Worm (Caenorhabditis elegans) whole organism, young adult: ENCODE data around the gene gmn-1.
A peak's percentile ranks its signal among the peaks of the same experiment; 100 is the strongest.

Experiments used
- B0035.1 ChIP-seq: sonication (generic microtip); optimal IDR thresholded peaks from 2 replicates; lab custom pipeline; 2016; ENCODE audit warnings: missing genetic modification characterization, mild to moderate bottlenecking, missing compliant biosample characterization, missing genotype, missing genetic modification reagents
- B0261.1 ChIP-seq: sonication (generic microtip); optimal IDR thresholded peaks from 2 replicates; lab custom pipeline; 2016; ENCODE audit warnings: mild to moderate bottlenecking, missing genetic modification characterization, moderate library complexity, missing compliant biosample characterization
- C17E4.6 ChIP-seq: fragments of 200-800 bp; sonication (Bioruptor generic); IDR thresholded peaks from 2 replicates; pipeline ENCODE4 v1.3.6; 2022; ENCODE audit warnings: missing genetic modification reagents, missing genetic modification characterization, missing compliant biosample characterization
- F22D6.2 ChIP-seq: sonication (generic microtip); optimal IDR thresholded peaks from 2 replicates; lab custom pipeline; 2016; ENCODE audit warnings: mild to moderate bottlenecking, missing genetic modification characterization, missing compliant biosample characterization
- F23B12.7 ChIP-seq: sonication (generic microtip); optimal IDR thresholded peaks from 2 replicates; lab custom pipeline; 2017; ENCODE audit warnings: missing genetic modification characterization, mild to moderate bottlenecking, missing compliant biosample characterization, antibody characterized with exemption, moderate library complexity; ENCODE audit not compliant: insufficient read depth
- F37B4.10 ChIP-seq: fragments of 200-800 bp; sonication (Bioruptor generic); IDR thresholded peaks from 2 replicates; pipeline ENCODE4 v1.3.6; 2022; ENCODE audit warnings: missing genetic modification characterization, missing compliant biosample characterization
- K11D2.4 ChIP-seq: fragments of 200-800 bp; sonication (Bioruptor generic); IDR thresholded peaks from 2 replicates; pipeline ENCODE4 v1.3.6; 2022; ENCODE audit warnings: missing genetic modification reagents, missing genetic modification characterization, missing compliant biosample characterization
- K12H6.12 ChIP-seq: fragments of 200-800 bp; sonication (Bioruptor generic); optimal IDR thresholded peaks from 2 replicates; lab custom pipeline; 2018; ENCODE audit warnings: mild to moderate bottlenecking, missing genetic modification characterization, missing compliant biosample characterization
- T07F8.4 ChIP-seq: sonication (generic microtip); optimal IDR thresholded peaks from 2 replicates; lab custom pipeline; 2016; ENCODE audit warnings: mild to moderate bottlenecking, missing genetic modification characterization, moderate library complexity, missing compliant biosample characterization
- T26A5.8 ChIP-seq: sonication (generic microtip); optimal IDR thresholded peaks from 2 replicates; lab custom pipeline; 2016; ENCODE audit warnings: missing genetic modification characterization, missing compliant biosample characterization
- Y95B8A.8 ChIP-seq: fragments of 200-800 bp; sonication (Bioruptor generic); IDR thresholded peaks from 2 replicates; pipeline ENCODE4 v1.3.6; 2022; ENCODE audit warnings: missing genetic modification reagents, missing genetic modification characterization, missing compliant biosample characterization
- ZK185.1 ChIP-seq: sonication (generic microtip); optimal IDR thresholded peaks from 2 replicates; lab custom pipeline; 2016; ENCODE audit warnings: mild to moderate bottlenecking, missing genetic modification characterization, missing compliant biosample characterization; ENCODE audit not compliant: poor library complexity, severe bottlenecking
- ama-1 ChIP-seq, 3 experiments: fragments of 150-350 bp in 1 of 3; sonication (generic microtip) in 2 of 3; optimal IDR thresholded peaks; 2 replicates each; lab custom pipeline; 2014 to 2018; ENCODE audit warnings: missing biosample characterization in 2 of 3, missing genetic modification characterization in 2 of 3, missing genetic modification reagents in 2 of 3
- aptf-2 ChIP-seq: fragments of 200-800 bp; sonication (Bioruptor generic); conservative IDR thresholded peaks from 2 replicates; pipeline ENCODE4 v1.3.6; 2022; ENCODE audit warnings: missing genetic modification reagents, missing genetic modification characterization, missing compliant biosample characterization
- athp-1 ChIP-seq: sonication (generic microtip); optimal IDR thresholded peaks from 2 replicates; lab custom pipeline; 2017; ENCODE audit warnings: mild to moderate bottlenecking, missing genetic modification characterization, missing compliant biosample characterization
- attf-3 ChIP-seq: fragments of 200-800 bp; sonication (Bioruptor generic); conservative IDR thresholded peaks from 2 replicates; pipeline ENCODE4 v1.3.6; 2022; ENCODE audit warnings: missing genetic modification reagents, missing genetic modification characterization, missing compliant biosample characterization
- attf-5 ChIP-seq: fragments of 200-800 bp; sonication (Bioruptor generic); optimal IDR thresholded peaks from 2 replicates; lab custom pipeline; 2018; ENCODE audit warnings: mild to moderate bottlenecking, missing genetic modification characterization, missing compliant biosample characterization
- cebp-2 ChIP-seq: fragments of 200-800 bp; sonication (Bioruptor generic); IDR thresholded peaks from 2 replicates; pipeline ENCODE4 v1.3.6; 2022; ENCODE audit warnings: missing genetic modification characterization, missing compliant biosample characterization
- ceh-58 ChIP-seq: fragments of 200-800 bp; sonication (Bioruptor generic); IDR thresholded peaks from 2 replicates; pipeline ENCODE4 v1.3.6; 2022; ENCODE audit warnings: missing genetic modification characterization, missing compliant biosample characterization
- ceh-91 ChIP-seq: fragments of 200-800 bp; sonication (Bioruptor generic); IDR thresholded peaks from 2 replicates; pipeline ENCODE4 v1.3.6; 2022; ENCODE audit warnings: missing genetic modification reagents, missing genetic modification characterization, missing compliant biosample characterization
- dpff-1 ChIP-seq: sonication (generic microtip); optimal IDR thresholded peaks from 2 replicates; lab custom pipeline; 2017; ENCODE audit warnings: mild to moderate bottlenecking, missing genetic modification characterization, missing compliant biosample characterization
- dpl-1 ChIP-seq: fragments of 150-350 bp; optimal IDR thresholded peaks from 2 replicates; lab custom pipeline; 2014; ENCODE audit warnings: missing biosample characterization, missing genetic modification reagents, missing genetic modification characterization
- efl-1 ChIP-seq: fragments of 150-350 bp; optimal IDR thresholded peaks from 2 replicates; lab custom pipeline; 2014; ENCODE audit warnings: missing biosample characterization, missing genetic modification reagents, missing genetic modification characterization
- ets-4 ChIP-seq: fragments of 200-800 bp; sonication (Bioruptor generic); optimal IDR thresholded peaks from 2 replicates; lab custom pipeline; 2018; ENCODE audit warnings: mild to moderate bottlenecking, missing genetic modification characterization, missing compliant biosample characterization
- hmg-20 ChIP-seq: fragments of 200-800 bp; sonication (Bioruptor generic); IDR thresholded peaks from 2 replicates; pipeline ENCODE4 v1.3.6; 2022; ENCODE audit warnings: missing genetic modification reagents, missing genetic modification characterization, missing compliant biosample characterization
- lin-40 ChIP-seq: sonication (generic microtip); optimal IDR thresholded peaks from 2 replicates; lab custom pipeline; 2016; ENCODE audit warnings: missing genetic modification characterization, mild to moderate bottlenecking, missing compliant biosample characterization, missing genotype, missing genetic modification reagents
- lsy-27 ChIP-seq: sonication (generic microtip); optimal IDR thresholded peaks from 2 replicates; lab custom pipeline; 2017; ENCODE audit warnings: missing genetic modification characterization, mild to moderate bottlenecking, missing compliant biosample characterization, antibody characterized with exemption, missing genotype, borderline replicate concordance; ENCODE audit not compliant: insufficient read depth
- madf-10 ChIP-seq: sonication (generic microtip); optimal IDR thresholded peaks from 2 replicates; lab custom pipeline; 2016; ENCODE audit warnings: mild to moderate bottlenecking, missing genetic modification characterization, missing compliant biosample characterization
- madf-6 ChIP-seq: fragments of 200-800 bp; sonication (Bioruptor generic); IDR thresholded peaks from 2 replicates; pipeline ENCODE4 v1.3.6; 2022; ENCODE audit warnings: missing genetic modification reagents, missing genetic modification characterization, missing compliant biosample characterization
- nfya-1 ChIP-seq: sonication (generic microtip); optimal IDR thresholded peaks from 2 replicates; lab custom pipeline; 2017; ENCODE audit warnings: antibody characterized with exemption, missing compliant biosample characterization, missing genetic modification characterization, borderline replicate concordance; ENCODE audit not compliant: insufficient read depth
- nfya-2 ChIP-seq: fragments of 200-800 bp; sonication (Bioruptor generic); IDR thresholded peaks from 2 replicates; pipeline ENCODE4 v1.3.6; 2022; ENCODE audit warnings: missing genetic modification reagents, missing genetic modification characterization, missing compliant biosample characterization
- nhr-27 ChIP-seq: fragments of 200-800 bp; sonication (Bioruptor generic); optimal IDR thresholded peaks from 2 replicates; lab custom pipeline; 2018; ENCODE audit warnings: mild to moderate bottlenecking, missing genetic modification characterization, moderate library complexity, missing compliant biosample characterization
- nhr-90 ChIP-seq: sonication (generic microtip); optimal IDR thresholded peaks from 2 replicates; lab custom pipeline; 2016; ENCODE audit warnings: missing genotype, mild to moderate bottlenecking, missing genetic modification characterization, missing compliant biosample characterization
- pbrm-1 ChIP-seq: fragments of 200-800 bp; sonication (Bioruptor generic); IDR thresholded peaks from 2 replicates; pipeline ENCODE4 v1.3.6; 2022; ENCODE audit warnings: missing genetic modification reagents, missing genetic modification characterization, missing compliant biosample characterization
- rcor-1 ChIP-seq: fragments of 200-800 bp; sonication (Bioruptor generic); IDR thresholded peaks from 2 replicates; pipeline ENCODE4 v1.3.6; 2022; ENCODE audit warnings: missing genetic modification reagents, missing genetic modification characterization, missing compliant biosample characterization
- rpc-1 ChIP-seq, 2 experiments: fragments of 150-350 bp in 1 of 2; sonication (generic microtip) in 1 of 2; optimal IDR thresholded peaks; 2 replicates each; lab custom pipeline; 2014 to 2018; ENCODE audit warnings: missing biosample characterization in 1 of 2, missing genetic modification characterization in 1 of 2, missing genetic modification reagents in 1 of 2, missing genotype in 1 of 2
- snpc-3.4 ChIP-seq: sonication (generic microtip); optimal IDR thresholded peaks from 2 replicates; lab custom pipeline; 2017; ENCODE audit warnings: missing genetic modification characterization, mild to moderate bottlenecking, missing compliant biosample characterization, antibody characterized with exemption, moderate library complexity, missing genotype, missing genetic modification reagents
- somi-1 ChIP-seq: fragments of 200-800 bp; sonication (Bioruptor generic); optimal IDR thresholded peaks from 2 replicates; lab custom pipeline; 2018; ENCODE audit warnings: mild to moderate bottlenecking, missing genetic modification characterization, missing compliant biosample characterization
- tlf-1 ChIP-seq: fragments of 200-800 bp; sonication (Bioruptor generic); optimal IDR thresholded peaks from 2 replicates; lab custom pipeline; 2018; ENCODE audit warnings: mild to moderate bottlenecking, missing genetic modification characterization, missing compliant biosample characterization
- zfh-2 ChIP-seq: fragments of 200-800 bp; sonication (Bioruptor generic); conservative IDR thresholded peaks from 2 replicates; pipeline ENCODE4 v1.3.6; 2022; ENCODE audit warnings: missing genetic modification reagents, missing genetic modification characterization, missing compliant biosample characterization
- ztf-18 ChIP-seq: sonication (generic microtip); optimal IDR thresholded peaks from 2 replicates; lab custom pipeline; 2016; ENCODE audit warnings: missing genotype, mild to moderate bottlenecking, missing genetic modification characterization, missing compliant biosample characterization
- ztf-25 ChIP-seq: fragments of 200-800 bp; sonication (Bioruptor generic); IDR thresholded peaks from 2 replicates; pipeline ENCODE4 v1.3.6; 2022; ENCODE audit warnings: missing genetic modification reagents, missing genetic modification characterization, missing compliant biosample characterization
- ztf-26 ChIP-seq: sonication (generic microtip); optimal IDR thresholded peaks from 2 replicates; lab custom pipeline; 2017; ENCODE audit warnings: missing genetic modification characterization, missing compliant biosample characterization
- ztf-28 ChIP-seq: fragments of 200-800 bp; sonication (Bioruptor generic); IDR thresholded peaks from 2 replicates; pipeline ENCODE4 v1.3.6; 2022; ENCODE audit warnings: missing genetic modification reagents, missing genetic modification characterization, missing compliant biosample characterization
- ztf-3 ChIP-seq: fragments of 200-800 bp; sonication (Bioruptor generic); optimal IDR thresholded peaks from 2 replicates; lab custom pipeline; 2018; ENCODE audit warnings: mild to moderate bottlenecking, missing genetic modification characterization, missing compliant biosample characterization
- ztf-6 ChIP-seq: fragments of 200-800 bp; sonication (Bioruptor generic); IDR thresholded peaks from 2 replicates; pipeline ENCODE4 v1.3.6; 2022; ENCODE audit warnings: missing genetic modification reagents, missing genetic modification characterization, missing compliant biosample characterization

Gene gmn-1

ce11 chrIII:12250114-12250792 is 25.1 kb upstream of the gmn-1 start, which contains the start of the genes tim-1 and Y75B8A.23 (continued):
- TF ChIP-seq lsy-27 (tag; lab: Kevin White, UChicago) (peak; percentile 84), ztf-26 (tag; lab: Kevin White, UChicago) (peak; percentile 80), ztf-6 (GFP tag; lab: Robert Waterston, UW) (0 out of 2 replicates have a peak, but pooled peaks have one; percentile 67), ztf-18 (tag; lab: Kevin White, UChicago) (peak; percentile 74), nhr-27 (tag; lab: Kevin White, UChicago) (peak; percentile 13), K12H6.12 (peak; percentile 81), madf-10 (tag; lab: Kevin White, UChicago) (peak; percentile 73), ztf-25 (GFP tag; lab: Robert Waterston, UW) (no peak), attf-5 (GFP tag; lab: Kevin White, UChicago) (peak; percentile 89), T26A5.8 (tag; lab: Kevin White, UChicago) (peak; percentile 44), Y95B8A.8 (GFP tag; lab: Robert Waterston, UW) (peak; percentile 97), hmg-20 (GFP tag; lab: Robert Waterston, UW) (peak; percentile 82), nhr-90 (no peak), lin-40 (tag; lab: Kevin White, UChicago) (peak; percentile 96), rcor-1 (GFP tag; lab: Robert Waterston, UW) (peak; percentile 94), madf-6 (GFP tag; lab: Robert Waterston, UW) (peak; percentile 95), ztf-3 (GFP tag; lab: Kevin White, UChicago) (peak; percentile 67), nfya-2 (GFP tag; lab: Robert Waterston, UW) (0 out of 2 replicates have a peak, but pooled peaks have one; percentile 6), ama-1 (optimal IDR thresholded peaks at IDR 0.05; lab: Kevin White, UChicago) (peak; percentile 98), ama-1 (GFP tag; optimal IDR thresholded peaks at IDR 0.05; lab: Kevin White, UChicago) (peak; percentile 54 to 94), cebp-2 (GFP tag; lab: Robert Waterston, UW) (0 out of 2 replicates have a peak, but pooled peaks have one; percentile 62), ZK185.1 (tag; lab: Kevin White, UChicago) (no peak), ceh-58 (no peak), ets-4 (peak; percentile 14), aptf-2 (GFP tag; lab: Robert Waterston, UW) (peak; percentile 87), F23B12.7 (tag; lab: Kevin White, UChicago) (peak; percentile 96), dpl-1 (GFP tag; lab: Kevin White, UChicago) (peak; percentile 94), nfya-1 (no peak), pbrm-1 (GFP tag; lab: Robert Waterston, UW) (peak; percentile 98), F37B4.10 (GFP tag; lab: Robert Waterston, UW) (0 out of 2 replicates have a peak, but pooled peaks have one; percentile 10), zfh-2 (GFP tag; lab: Robert Waterston, UW) (peak; percentile 92), C17E4.6 (GFP tag; lab: Robert Waterston, UW) (peak; percentile 86), attf-3 (GFP tag; lab: Robert Waterston, UW) (peak; percentile 68), tlf-1 (GFP tag; lab: Kevin White, UChicago) (peak; percentile 95), K11D2.4 (GFP tag; lab: Robert Waterston, UW) (peak; percentile 89), B0261.1 (tag; lab: Kevin White, UChicago) (peak; percentile 30), T07F8.4 (tag; lab: Kevin White, UChicago) (peak; percentile 54), snpc-3.4 (tag; lab: Kevin White, UChicago) (peak; percentile 99), dpff-1 (tag; lab: Kevin White, UChicago) (peak; percentile 93), ceh-91 (GFP tag; lab: Robert Waterston, UW) (peak; percentile 90), B0035.1 (peak; percentile 80), ztf-28 (GFP tag; lab: Robert Waterston, UW) (peak; percentile 87), somi-1 (peak; percentile 33), efl-1 (peak; percentile 97), rpc-1 (optimal IDR thresholded peaks at IDR 0.05; lab: Kevin White, UChicago) (peak; percentile 3), rpc-1 (tag; optimal IDR thresholded peaks at IDR 0.05; lab: Kevin White, UChicago) (peak; percentile 1), athp-1 (tag; lab: Kevin White, UChicago) (peak; percentile 91), F22D6.2 (tag; lab: Kevin White, UChicago) (peak; percentile 64)
